Worm (Caenorhabditis elegans): Measurements from ENCODE around the gene C56G2.15.

The C56G2.15 gene

ce11 chrIII:6358704-6359103 lies 9.0 kb downstream of the C56G2.15 start:
- TF ChIP-seq F13H6.1 (tag; optimal IDR thresholded peaks at IDR 0.05) = no peak
- TF ChIP-seq fax-1 (tag; optimal IDR thresholded peaks at IDR 0.05) = no peak
- TF ChIP-seq hlh-8 (tag; optimal IDR thresholded peaks at IDR 0.05) = no peak
- no peak for TF ChIP-seq ceh-6 (GFP tag; optimal IDR thresholded peaks at IDR 0.05)

ce11 chrIII:6356764-6357163 lies 10.9 kb downstream of the C56G2.15 start:
- TF ChIP-seq gmeb-2 (tag; optimal IDR thresholded peaks at IDR 0.05) (no peak), ztf-16 (tag; optimal IDR thresholded peaks at IDR 0.05) (no peak), tbx-7 (tag; optimal IDR thresholded peaks at IDR 0.05) (no peak), hlh-13 (GFP tag; optimal IDR thresholded peaks at IDR 0.05) (no peak), K02D7.2 (tag; optimal IDR thresholded peaks at IDR 0.05) (no peak), unc-86 (tag; optimal IDR thresholded peaks at IDR 0.05) (no peak), ttx-3 (tag; optimal IDR thresholded peaks at IDR 0.05) (no peak), C38D4.7 (GFP tag; optimal IDR thresholded peaks at IDR 0.05) (no peak), pros-1 (tag; optimal IDR thresholded peaks at IDR 0.05) (no peak), pqm-1 (tag; optimal IDR thresholded peaks at IDR 0.05) (no peak), elt-2 (tag; optimal IDR thresholded peaks at IDR 0.05) (no peak), Y22D7AL.16 (tag; optimal IDR thresholded peaks at IDR 0.05) (no peak), ceh-9 (tag; optimal IDR thresholded peaks at IDR 0.05) (no peak), ceh-19 (GFP tag; optimal IDR thresholded peaks at IDR 0.05) (no peak), zip-5 (tag; optimal IDR thresholded peaks at IDR 0.05) (no peak), unc-3 (GFP tag; conservative IDR thresholded peaks at IDR 0.05) (no peak), unc-3 (tag; optimal IDR thresholded peaks at IDR 0.05) (no peak)

ce11 chrIII:6356007-6356406 lies 11.7 kb downstream of the C56G2.15 start:
- TF ChIP-seq K02D7.2 (tag; optimal IDR thresholded peaks at IDR 0.05) (no peak), fax-1 (tag; optimal IDR thresholded peaks at IDR 0.05) (no peak), lim-6 (tag; optimal IDR thresholded peaks at IDR 0.05) (no peak), F13H6.1 (tag; optimal IDR thresholded peaks at IDR 0.05) (no peak), pha-2 (tag; optimal IDR thresholded peaks at IDR 0.05) (no peak), pros-1 (tag; optimal IDR thresholded peaks at IDR 0.05) (no peak), ceh-30 (tag; optimal IDR thresholded peaks at IDR 0.05) (no peak), C08G9.2 (tag; optimal IDR thresholded peaks at IDR 0.05) (no peak), ref-2 (tag; optimal IDR thresholded peaks at IDR 0.05) (no peak), ceh-19 (GFP tag; optimal IDR thresholded peaks at IDR 0.05) (no peak), hlh-15 (tag; optimal IDR thresholded peaks at IDR 0.05) (no peak), hlh-8 (tag; optimal IDR thresholded peaks at IDR 0.05) (no peak), sox-4 (tag; optimal IDR thresholded peaks at IDR 0.05) (no peak), ceh-45 (GFP tag; IDR thresholded peaks at IDR 0.05) (no peak), mec-3 (tag; optimal IDR thresholded peaks at IDR 0.05; ENCODE audit: borderline replicate concordance) (no peak), ceh-31 (tag; optimal IDR thresholded peaks at IDR 0.05) (no peak), fkh-10 (GFP tag; optimal IDR thresholded peaks at IDR 0.05) (no peak), ceh-22 (tag; optimal IDR thresholded peaks at IDR 0.05) (no peak), rnt-1 (tag; optimal IDR thresholded peaks at IDR 0.05) (no peak)

ce11 chrIII:6355359-6355758 lies 12.3 kb downstream of the C56G2.15 start:
- no peak for TF ChIP-seq ceh-45 (GFP tag; IDR thresholded peaks at IDR 0.05)
- no peak for TF ChIP-seq pat-9 (tag; optimal IDR thresholded peaks at IDR 0.05)
- no peak for TF ChIP-seq ztf-16 (tag; optimal IDR thresholded peaks at IDR 0.05)
- TF ChIP-seq ceh-6 (GFP tag; optimal IDR thresholded peaks at IDR 0.05) = no peak
- no peak for TF ChIP-seq ceh-18 (tag; optimal IDR thresholded peaks at IDR 0.05)
- TF ChIP-seq unc-42 (tag; optimal IDR thresholded peaks at IDR 0.05) = no peak
- no peak for TF ChIP-seq ceh-2 (tag; optimal IDR thresholded peaks at IDR 0.05)
- TF ChIP-seq unc-55 (GFP tag; optimal IDR thresholded peaks at IDR 0.05) = no peak
- no peak for TF ChIP-seq lim-6 (tag; optimal IDR thresholded peaks at IDR 0.05)
- TF ChIP-seq zip-5 (tag; optimal IDR thresholded peaks at IDR 0.05) = no peak
